Worm (Caenorhabditis elegans): ENCODE data around the gene hsp-12.2.

ce11 chrIII:8091408-8091807 is 46.5 kb upstream of the hsp-12.2 start, which contains the start of gene idi-1:
- TF ChIP-seq dao-5 (tag; optimal IDR thresholded peaks at IDR 0.05) (no peak), him-1 (tag; optimal IDR thresholded peaks at IDR 0.05) (no peak), W03F9.2 (tag; optimal IDR thresholded peaks at IDR 0.05) (no peak)

Measured in whole organism, L4/young adult.